Worm (Caenorhabditis elegans): Measurements from ENCODE around the gene srbc-48.

The srbc-48 gene

ce11 chrV:15870356-15870755 is 50.3 kb downstream of the srbc-48 start, which contains the start of gene str-57:
str-57 (plus strand) TSS chrV:15870656.
- TF ChIP-seq ztf-4 (tag; optimal IDR thresholded peaks at IDR 0.05) (no peak), unc-55 (GFP tag; optimal IDR thresholded peaks at IDR 0.05) (no peak), sma-3 (GFP tag; optimal IDR thresholded peaks at IDR 0.05) (no peak), fos-1 (tag; optimal IDR thresholded peaks at IDR 0.05) (no peak), ceh-16 (tag; optimal IDR thresholded peaks at IDR 0.05) (no peak), ztf-11 (tag; optimal IDR thresholded peaks at IDR 0.05) (no peak), nhr-23 (tag; optimal IDR thresholded peaks at IDR 0.05) (no peak), skn-1 (tag; optimal IDR thresholded peaks at IDR 0.05) (no peak), lsy-2 (tag; optimal IDR thresholded peaks at IDR 0.05) (no peak), nhr-11 (tag; optimal IDR thresholded peaks at IDR 0.05) (no peak), mab-5 (tag; optimal IDR thresholded peaks at IDR 0.05) (no peak), zag-1 (tag; optimal IDR thresholded peaks at IDR 0.05) (no peak), nhr-6 (tag; optimal IDR thresholded peaks at IDR 0.05) (no peak)
